Fruit fly (Drosophila melanogaster) whole organism, embryonic: Measurements from ENCODE around the gene CG17109.

Source experiments
- Ada2b ChIP-seq: fragments of 200-800 bp; sonication (Bioruptor generic); IDR thresholded peaks from 2 replicates; pipeline ENCODE4 v1.3.6; 2022; ENCODE audit warnings: missing biosample characterization, missing genetic modification characterization
- Aef1 ChIP-seq: fragments of 200-800 bp; sonication (Bioruptor generic); IDR thresholded peaks from 3 replicates; pipeline ENCODE4 v1.3.6; 2022; ENCODE audit warnings: missing biosample characterization, missing genetic modification characterization
- Atf3 ChIP-seq: fragments of 200-800 bp; sonication (Bioruptor generic); optimal IDR thresholded peaks from 3 replicates; lab custom pipeline; 2016; ENCODE audit warnings: missing biosample characterization, missing genetic modification characterization
- CG10366 ChIP-seq: fragments of 200-800 bp; sonication (Bioruptor generic); IDR thresholded peaks from 2 replicates; pipeline ENCODE4 v1.3.6; 2022; ENCODE audit warnings: missing biosample characterization, missing genetic modification characterization
- CG10565 ChIP-seq: fragments of 200-800 bp; sonication (Bioruptor generic); optimal IDR thresholded peaks from 3 replicates; lab custom pipeline; 2016; ENCODE audit warnings: missing biosample characterization, mild to moderate bottlenecking, missing genetic modification characterization
- CG12391 ChIP-seq: fragments of 200-800 bp; sonication (Bioruptor generic); optimal IDR thresholded peaks from 3 replicates; lab custom pipeline; 2018; ENCODE audit warnings: missing biosample characterization, mild to moderate bottlenecking, missing genetic modification characterization, moderate library complexity
- CG12659 ChIP-seq: fragments of 200-800 bp; sonication (Bioruptor generic); optimal IDR thresholded peaks from 3 replicates; lab custom pipeline; 2017; ENCODE audit warnings: mild to moderate bottlenecking, missing biosample characterization, missing genetic modification reagents, missing genetic modification characterization
- CG14710 ChIP-seq: fragments of 200-800 bp; sonication (Bioruptor generic); optimal IDR thresholded peaks from 3 replicates; lab custom pipeline; 2019; ENCODE audit warnings: missing biosample characterization, mild to moderate bottlenecking, missing genetic modification characterization, moderate library complexity
- CG2199 ChIP-seq: fragments of 200-800 bp; sonication (Bioruptor generic); IDR thresholded peaks from 3 replicates; pipeline ENCODE4 v1.3.6; 2022; ENCODE audit warnings: missing biosample characterization, missing genetic modification characterization
- CG2202 ChIP-seq: fragments of 200-800 bp; sonication (Bioruptor generic); optimal IDR thresholded peaks from 2 replicates; lab custom pipeline; 2018; ENCODE audit warnings: missing biosample characterization, mild to moderate bottlenecking, missing genetic modification characterization
- CG2712 ChIP-seq: fragments of 200-800 bp; optimal IDR thresholded peaks from 3 replicates; lab custom pipeline; 2019; ENCODE audit warnings: missing biosample characterization, mild to moderate bottlenecking, missing genetic modification characterization, moderate library complexity
- CG31224 ChIP-seq: fragments of 200-800 bp; sonication (Bioruptor generic); IDR thresholded peaks from 2 replicates; pipeline ENCODE4 v1.3.6; 2022; ENCODE audit warnings: missing biosample characterization, missing genetic modification characterization
- CG3847 ChIP-seq: fragments of 200-800 bp; sonication (Bioruptor generic); IDR thresholded peaks from 2 replicates; pipeline ENCODE4 v1.3.6; 2022; ENCODE audit warnings: missing biosample characterization, missing genetic modification characterization
- CG5245 ChIP-seq: fragments of 200-800 bp; sonication (Bioruptor generic); optimal IDR thresholded peaks from 3 replicates; lab custom pipeline; 2016; ENCODE audit warnings: missing biosample characterization, missing genetic modification characterization
- CG5953 ChIP-seq: fragments of 200-800 bp; sonication (Bioruptor generic); IDR thresholded peaks from 2 replicates; pipeline ENCODE4 v1.3.6; 2022; ENCODE audit warnings: missing biosample characterization, missing genetic modification characterization
- CG7928 ChIP-seq: fragments of 200-800 bp; sonication (Bioruptor generic); optimal IDR thresholded peaks from 2 replicates; lab custom pipeline; 2017; ENCODE audit warnings: missing biosample characterization, mild to moderate bottlenecking, missing genetic modification characterization
- CG9727 ChIP-seq: fragments of 200-800 bp; sonication (Bioruptor generic); optimal IDR thresholded peaks from 3 replicates; lab custom pipeline; 2017; ENCODE audit warnings: missing biosample characterization, mild to moderate bottlenecking, missing genetic modification characterization
- CG9797 ChIP-seq: fragments of 200-800 bp; sonication (Bioruptor generic); optimal IDR thresholded peaks from 3 replicates; lab custom pipeline; 2018; ENCODE audit warnings: missing biosample characterization, mild to moderate bottlenecking, missing genetic modification characterization
- Doc2 ChIP-seq: fragments of 200-800 bp; sonication (Bioruptor generic); IDR thresholded peaks from 2 replicates; pipeline ENCODE4 v1.3.6; 2022; ENCODE audit warnings: missing biosample characterization, missing genetic modification characterization
- Eip74EF ChIP-seq, 2 experiments: fragments of 200-800 bp in 1 of 2; fragments of >200 bp in 1 of 2; sonication (Bioruptor generic) in 1 of 2; optimal IDR thresholded peaks; 2 replicates each; lab custom pipeline; 2017 to 2019; ENCODE audit warnings: missing biosample characterization in 2 of 2, missing genetic modification characterization in 2 of 2, mild to moderate bottlenecking in 1 of 2, moderate library complexity in 1 of 2
- HLH4C ChIP-seq: fragments of 200-800 bp; sonication (Bioruptor generic); IDR thresholded peaks from 3 replicates; pipeline ENCODE4 v1.3.6; 2022; ENCODE audit warnings: missing biosample characterization, missing genetic modification characterization; ENCODE audit not compliant: partially characterized antibody
- HmgD ChIP-seq: fragments of 200-800 bp; sonication (Bioruptor generic); optimal IDR thresholded peaks from 3 replicates; lab custom pipeline; 2016; ENCODE audit warnings: missing biosample characterization, missing genetic modification characterization
- HmgZ ChIP-seq: fragments of 200-800 bp; sonication (Bioruptor generic); optimal IDR thresholded peaks from 2 replicates; lab custom pipeline; 2018; ENCODE audit warnings: missing biosample characterization, mild to moderate bottlenecking, missing genetic modification characterization
- Med ChIP-seq: fragments of 200-800 bp; sonication (Bioruptor generic); peaks from one replicate; lab custom pipeline; 2016; ENCODE audit warnings: missing biosample characterization, missing genetic modification characterization, mild to moderate bottlenecking, inconsistent platforms, moderate library complexity
- Meics ChIP-seq: fragments of 200-800 bp; sonication (Bioruptor generic); optimal IDR thresholded peaks from 2 replicates; lab custom pipeline; 2017; ENCODE audit warnings: missing biosample characterization, mild to moderate bottlenecking, missing genetic modification characterization
- Mrtf ChIP-seq: fragments of 200-800 bp; sonication (Bioruptor generic); IDR thresholded peaks from 3 replicates; pipeline ENCODE4 v1.3.6; 2022; ENCODE audit warnings: missing biosample characterization, missing genetic modification characterization
- Nf-YA ChIP-seq: fragments of 200-800 bp; sonication (Bioruptor generic); IDR thresholded peaks from 2 replicates; pipeline ENCODE4 v1.3.6; 2022; ENCODE audit warnings: missing biosample characterization, missing genetic modification characterization
- Oaz ChIP-seq: fragments of 200-800 bp; sonication (Bioruptor generic); IDR thresholded peaks from 2 replicates; pipeline ENCODE4 v1.3.6; 2022; ENCODE audit warnings: missing biosample characterization, missing genetic modification characterization
- Optix ChIP-seq: fragments of 200-800 bp; sonication (Bioruptor generic); IDR thresholded peaks from 3 replicates; pipeline ENCODE4 v1.3.6; 2022; ENCODE audit warnings: missing biosample characterization, missing genetic modification characterization
- Ptx1 ChIP-seq: fragments of 200-800 bp; sonication (Bioruptor generic); IDR thresholded peaks from 2 replicates; pipeline ENCODE4 v1.3.6; 2022; ENCODE audit warnings: missing biosample characterization, missing genetic modification characterization
- Ravus ChIP-seq: fragments of 200-800 bp; sonication (Bioruptor generic); IDR thresholded peaks from 2 replicates; pipeline ENCODE4 v1.3.6; 2022; ENCODE audit warnings: missing biosample characterization, missing genetic modification characterization
- Rx ChIP-seq: fragments of 200-800 bp; sonication (Bioruptor generic); IDR thresholded peaks from 2 replicates; pipeline ENCODE4 v1.3.6; 2022; ENCODE audit warnings: missing biosample characterization, missing genetic modification characterization
- Six4 ChIP-seq: fragments of 200-800 bp; sonication (Bioruptor generic); optimal IDR thresholded peaks from 2 replicates; lab custom pipeline; 2016; ENCODE audit warnings: missing biosample characterization, missing genetic modification characterization
- Spps ChIP-seq: fragments of 200-800 bp; sonication (Bioruptor generic); optimal IDR thresholded peaks from 2 replicates; lab custom pipeline; 2018; ENCODE audit warnings: missing biosample characterization, mild to moderate bottlenecking, missing genetic modification characterization
- Xrp1 ChIP-seq: fragments of 200-800 bp; sonication (Bioruptor generic); IDR thresholded peaks from 2 replicates; pipeline ENCODE4 v1.3.6; 2022; ENCODE audit warnings: missing biosample characterization, missing genetic modification characterization
- bcd ChIP-seq: fragments of 200-800 bp; sonication (Bioruptor generic); optimal IDR thresholded peaks from 2 replicates; lab custom pipeline; 2017; ENCODE audit warnings: missing biosample characterization, mild to moderate bottlenecking, missing genetic modification characterization
- dmrt99B ChIP-seq: fragments of 200-800 bp; sonication (Bioruptor generic); optimal IDR thresholded peaks from 2 replicates; lab custom pipeline; 2018; ENCODE audit warnings: missing biosample characterization, mild to moderate bottlenecking, missing genetic modification characterization, moderate library complexity
- ems ChIP-seq: fragments of 200-800 bp; sonication (Bioruptor generic); optimal IDR thresholded peaks from 3 replicates; lab custom pipeline; 2016; ENCODE audit warnings: missing biosample characterization, missing genetic modification characterization
- grn ChIP-seq: fragments of 200-800 bp; sonication (Bioruptor generic); optimal IDR thresholded peaks from 3 replicates; lab custom pipeline; 2017; ENCODE audit warnings: missing biosample characterization, missing genetic modification characterization
- ken ChIP-seq: fragments of 200-800 bp; sonication (Bioruptor generic); IDR thresholded peaks from 3 replicates; pipeline ENCODE4 v1.3.6; 2022; ENCODE audit warnings: missing biosample characterization, missing genetic modification characterization
- mam ChIP-seq: fragments of 200-800 bp; sonication (Bioruptor generic); optimal IDR thresholded peaks from 3 replicates; lab custom pipeline; 2016; ENCODE audit warnings: missing biosample characterization, missing genetic modification characterization
- mirr ChIP-seq: fragments of 200-800 bp; sonication (Bioruptor generic); optimal IDR thresholded peaks from 3 replicates; lab custom pipeline; 2018; ENCODE audit warnings: missing biosample characterization, mild to moderate bottlenecking, missing genetic modification characterization
- pb ChIP-seq: fragments of 200-800 bp; sonication (Bioruptor generic); optimal IDR thresholded peaks from 3 replicates; lab custom pipeline; 2016; ENCODE audit warnings: missing biosample characterization, missing genetic modification characterization
- psq ChIP-seq: fragments of 200-800 bp; sonication (Bioruptor generic); optimal IDR thresholded peaks from 2 replicates; lab custom pipeline; 2017; ENCODE audit warnings: missing biosample characterization, missing genetic modification characterization
- seq ChIP-seq: fragments of 200-800 bp; sonication (Bioruptor generic); IDR thresholded peaks from 2 replicates; pipeline ENCODE4 v1.3.6; 2022; ENCODE audit warnings: missing biosample characterization, missing genetic modification characterization
- sisA ChIP-seq: fragments of 200-800 bp; sonication (Bioruptor generic); IDR thresholded peaks from 2 replicates; pipeline ENCODE4 v1.3.6; 2022; ENCODE audit warnings: missing biosample characterization, missing genetic modification characterization
- sqz ChIP-seq: fragments of 200-800 bp; sonication (Bioruptor generic); optimal IDR thresholded peaks from 3 replicates; lab custom pipeline; 2018; ENCODE audit warnings: missing biosample characterization, mild to moderate bottlenecking, missing genetic modification characterization
- tll ChIP-seq, 2 experiments: fragments of 200-800 bp in 1 of 2; fragments of >200 bp in 1 of 2; sonication (Bioruptor generic) in 1 of 2; optimal IDR thresholded peaks; 2 replicates each; lab custom pipeline; 2017 to 2019; ENCODE audit warnings: missing biosample characterization in 2 of 2, missing genetic modification characterization in 2 of 2, mild to moderate bottlenecking in 1 of 2, moderate library complexity in 1 of 2
- trem ChIP-seq: fragments of 200-800 bp; optimal IDR thresholded peaks from 3 replicates; lab custom pipeline; 2019; ENCODE audit warnings: missing biosample characterization, mild to moderate bottlenecking, missing genetic modification characterization, moderate library complexity
- tup ChIP-seq: fragments of 200-800 bp; sonication (Bioruptor generic); optimal IDR thresholded peaks from 2 replicates; lab custom pipeline; 2016; ENCODE audit warnings: missing biosample characterization, mild to moderate bottlenecking, missing genetic modification characterization, moderate library complexity
- zen2 ChIP-seq: fragments of 200-800 bp; sonication (Bioruptor generic); IDR thresholded peaks from 3 replicates; pipeline ENCODE4 v1.3.6; 2022; ENCODE audit warnings: missing biosample characterization, missing genetic modification characterization; ENCODE audit not compliant: partially characterized antibody

The CG17109 gene

dm6 chr3R:23053936-23054335 is 41.6 kb upstream of the CG17109 start, which contains the start of gene p53 (continued):
- peak; percentile 81 for TF ChIP-seq HmgD
- peak; percentile 73 for TF ChIP-seq CG12391
- no peak for TF ChIP-seq CG5953
- TF ChIP-seq seq = no peak
- TF ChIP-seq CG7928 (GFP tag; lab: Kevin White, UChicago) = peak; percentile 84
- TF ChIP-seq Six4 (GFP tag; lab: Kevin White, UChicago) = peak; percentile 2
- TF ChIP-seq Meics = peak; percentile 91
- TF ChIP-seq CG2199 (GFP tag; lab: Robert Waterston, UW) = 0 out of 3 replicates have a peak, but pooled peaks have one; percentile 64
- 0 out of 2 replicates have a peak, but pooled peaks have one; percentile 36 for TF ChIP-seq Oaz (GFP tag; lab: Robert Waterston, UW)
- peak; percentile 48 for TF ChIP-seq Nf-YA (GFP tag; lab: Robert Waterston, UW)
- TF ChIP-seq CG5245 (GFP tag; lab: Kevin White, UChicago) = peak; percentile 54
- peak; percentile 73 for TF ChIP-seq CG12659
- peak; percentile 71 for TF ChIP-seq CG3847 (GFP tag; lab: Robert Waterston, UW)
- no peak for TF ChIP-seq psq (GFP tag; lab: Kevin White, UChicago)
- peak; percentile 73 for TF ChIP-seq CG14710 (tag; lab: Kevin White, UChicago)
- TF ChIP-seq pb (GFP tag; lab: Kevin White, UChicago) = peak; percentile 79
- TF ChIP-seq tup = no peak
- peak; percentile 40 for TF ChIP-seq CG9797 (GFP tag; lab: Kevin White, UChicago)
- TF ChIP-seq sqz (GFP tag; lab: Kevin White, UChicago) = peak; percentile 45
- peak in 1 of 2 experiments; percentile 27 for TF ChIP-seq Eip74EF (GFP tag; optimal IDR thresholded peaks at IDR 0.05; lab: Kevin White, UChicago)
- TF ChIP-seq ems (GFP tag; lab: Kevin White, UChicago) = peak; percentile 66
- TF ChIP-seq Optix (GFP tag; lab: Robert Waterston, UW) = peak; percentile 47; the same call in 1 of the 3 replicates
- TF ChIP-seq zen2 (GFP tag; lab: Robert Waterston, UW) = peak; percentile 64; the same call in 2 of the 3 replicates
- TF ChIP-seq tll (GFP tag; optimal IDR thresholded peaks at IDR 0.05; lab: Kevin White, UChicago) = no peak
- TF ChIP-seq CG9727 = peak; percentile 86
- peak; percentile 42; the same call in 1 of the 3 replicates for TF ChIP-seq Mrtf
- TF ChIP-seq HmgZ (tag; lab: Kevin White, UChicago) = peak; percentile 66
- TF ChIP-seq ken (GFP tag; lab: Robert Waterston, UW) = peak; percentile 62; the same call in 2 of the 3 replicates
- peak; percentile 60 for TF ChIP-seq CG10366 (GFP tag; lab: Robert Waterston, UW)
- TF ChIP-seq sisA (GFP tag; lab: Robert Waterston, UW) = peak; percentile 24; the same call in 1 of the 2 replicates
- no peak for TF ChIP-seq Doc2 (GFP tag; lab: Robert Waterston, UW)
- TF ChIP-seq Ada2b (GFP tag; lab: Robert Waterston, UW) = peak; percentile 38; the same call in 1 of the 2 replicates
- peak; percentile 64 for TF ChIP-seq HLH4C (GFP tag; lab: Robert Waterston, UW)
- peak; percentile 68 for TF ChIP-seq Ptx1 (GFP tag; lab: Robert Waterston, UW)
- TF ChIP-seq Atf3 (GFP tag; lab: Kevin White, UChicago) = peak; percentile 59
- TF ChIP-seq dmrt99B (tag; lab: Kevin White, UChicago) = no peak
- TF ChIP-seq trem (tag; lab: Kevin White, UChicago) = peak; percentile 70
- peak; percentile 67 for TF ChIP-seq mam (GFP tag; lab: Kevin White, UChicago)
- TF ChIP-seq Ravus = no peak
- TF ChIP-seq Aef1 (GFP tag; lab: Robert Waterston, UW) = peak; percentile 30; the same call in 2 of the 3 replicates
- TF ChIP-seq CG31224 (GFP tag; lab: Robert Waterston, UW) = 0 out of 2 replicates have a peak, but pooled peaks have one; percentile 32
- peak; percentile 68 for TF ChIP-seq Rx (GFP tag; lab: Robert Waterston, UW)
- TF ChIP-seq mirr (GFP tag; lab: Kevin White, UChicago) = peak; percentile 73
- TF ChIP-seq Spps (tag; lab: Kevin White, UChicago) = no peak
- TF ChIP-seq CG2202 (tag; lab: Kevin White, UChicago) = peak; percentile 60
- peak; percentile 89 for TF ChIP-seq bcd
- no peak for TF ChIP-seq Xrp1 (GFP tag; lab: Robert Waterston, UW)
- TF ChIP-seq grn (GFP tag; lab: Kevin White, UChicago) = peak; percentile 41
- TF ChIP-seq CG2712 (tag; lab: Kevin White, UChicago) = peak; percentile 71
- TF ChIP-seq CG10565 (GFP tag; lab: Kevin White, UChicago) = no peak
- TF ChIP-seq Med (GFP tag; lab: Kevin White, UChicago) = peak; percentile 98
